Fruit fly (Drosophila melanogaster): Measurements from ENCODE around the gene CG13884.
A peak's percentile ranks its signal among the peaks of the same experiment; 100 is the strongest.

Gene CG13884

DNA sequence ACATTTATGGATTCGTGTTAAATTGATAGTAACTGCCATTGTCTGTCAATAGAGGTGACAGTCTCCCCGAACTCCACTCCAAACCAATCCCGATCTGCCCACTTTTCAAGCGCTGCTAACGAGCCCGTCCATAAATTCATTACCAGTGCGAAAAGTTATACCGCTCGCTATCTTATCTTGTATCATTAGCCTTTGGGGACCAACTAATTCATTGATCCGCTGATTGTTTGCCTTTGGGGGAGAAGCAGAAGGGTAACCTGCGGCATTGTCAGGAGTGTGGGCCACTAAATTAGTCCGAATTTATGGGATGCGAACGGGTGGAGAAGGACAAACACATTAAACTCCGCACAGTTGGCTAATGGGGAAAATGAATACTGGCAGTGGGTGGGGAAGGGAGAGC lies 29.1 kb downstream of the CG13884 start:
- no peak for TF ChIP-seq CG17801 (GFP tag; optimal IDR thresholded peaks at IDR 0.05; ENCODE audit: partially characterized antibody)

- no peak for TF ChIP-seq CG17801 (GFP tag; optimal IDR thresholded peaks at IDR 0.05; ENCODE audit: partially characterized antibody)
Measured at dm6 chr3L:331842-332802, 34.1 kb downstream of the CG13884 start, which contains the start of gene mthl9. mthl9 (minus strand) TSS chr3L:332309.

DNA sequence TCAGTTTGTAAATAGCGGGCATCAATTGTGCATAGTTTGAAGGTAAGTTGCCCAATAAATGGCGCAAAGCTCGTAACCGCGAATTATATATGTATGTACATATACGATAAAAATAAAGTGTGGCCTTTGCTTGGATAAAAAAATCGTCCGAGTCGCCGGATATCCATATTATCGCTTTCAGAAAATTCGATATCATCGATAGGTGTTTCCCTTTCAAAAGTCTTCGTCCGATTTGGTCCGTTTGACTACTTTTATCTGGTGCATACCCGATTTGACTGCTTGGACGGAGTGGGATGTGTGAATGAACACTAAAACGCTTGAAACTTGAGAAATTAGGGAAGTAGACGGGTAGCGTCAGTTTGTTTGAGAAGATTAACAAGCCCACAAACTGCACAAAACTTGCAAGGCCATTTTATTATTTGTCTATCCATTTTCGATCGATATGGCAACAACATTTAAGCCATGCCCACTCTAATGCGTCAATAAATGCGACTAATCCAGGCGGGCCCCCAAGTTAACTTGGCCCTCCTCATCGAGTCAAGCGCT lies 37.0 kb downstream of the CG13884 start:
- no peak for TF ChIP-seq CG17801 (GFP tag; optimal IDR thresholded peaks at IDR 0.05; ENCODE audit: partially characterized antibody)

dm6 chr3L:327833-328232 lies 38.4 kb downstream of the CG13884 start, which contains the start of the genes Atac3 and Ptpmeg:
Atac3 (minus strand) TSS chr3L:327992.
Ptpmeg (plus strand) TSS chr3L:328097.
- no peak for TF ChIP-seq CG17801 (GFP tag; optimal IDR thresholded peaks at IDR 0.05; ENCODE audit: partially characterized antibody)

- no peak for TF ChIP-seq CG17801 (GFP tag; optimal IDR thresholded peaks at IDR 0.05; ENCODE audit: partially characterized antibody)
Measured at dm6 chr3L:324486-324885, 41.8 kb downstream of the CG13884 start, which contains the start of gene CG32344. CG32344 (minus strand) TSS chr3L:324720.

DNA sequence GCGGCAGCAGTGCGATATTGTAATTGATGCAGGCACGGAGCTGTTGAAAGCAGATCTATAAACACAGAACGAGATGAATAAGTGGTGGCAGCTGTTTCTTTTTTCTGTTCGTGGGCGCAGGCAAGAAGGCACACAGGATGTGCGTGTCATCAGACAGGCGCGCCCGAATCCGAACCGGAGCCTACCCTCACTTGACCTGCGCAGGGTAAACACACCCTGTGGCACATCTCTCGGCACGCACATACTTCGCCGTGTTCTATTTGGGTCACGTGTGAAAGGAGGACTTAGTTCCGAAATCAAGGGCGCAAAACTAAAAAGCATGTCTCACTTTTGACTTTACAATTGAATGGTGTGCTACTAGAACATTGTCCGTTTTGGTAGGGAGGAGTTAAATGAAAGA lies 44.7 kb downstream of the CG13884 start:
- no peak for TF ChIP-seq CG17801 (GFP tag; optimal IDR thresholded peaks at IDR 0.05; ENCODE audit: partially characterized antibody)

dm6 chr3L:320798-321197 lies 45.4 kb downstream of the CG13884 start:
- TF ChIP-seq CG17801 (GFP tag; optimal IDR thresholded peaks at IDR 0.05; ENCODE audit: partially characterized antibody), result no peak

- no peak for TF ChIP-seq CG17801 (GFP tag; optimal IDR thresholded peaks at IDR 0.05; ENCODE audit: partially characterized antibody)
Measured at dm6 chr3L:320010-320337, 46.3 kb downstream of the CG13884 start.

- TF ChIP-seq CG17801 (GFP tag; optimal IDR thresholded peaks at IDR 0.05; ENCODE audit: partially characterized antibody), result peak; percentile 70
Measured at dm6 chr3L:319145-320009, 46.9 kb downstream of the CG13884 start, which contains the start of gene fwd. fwd (minus strand) TSS chr3L:319884.

DNA sequence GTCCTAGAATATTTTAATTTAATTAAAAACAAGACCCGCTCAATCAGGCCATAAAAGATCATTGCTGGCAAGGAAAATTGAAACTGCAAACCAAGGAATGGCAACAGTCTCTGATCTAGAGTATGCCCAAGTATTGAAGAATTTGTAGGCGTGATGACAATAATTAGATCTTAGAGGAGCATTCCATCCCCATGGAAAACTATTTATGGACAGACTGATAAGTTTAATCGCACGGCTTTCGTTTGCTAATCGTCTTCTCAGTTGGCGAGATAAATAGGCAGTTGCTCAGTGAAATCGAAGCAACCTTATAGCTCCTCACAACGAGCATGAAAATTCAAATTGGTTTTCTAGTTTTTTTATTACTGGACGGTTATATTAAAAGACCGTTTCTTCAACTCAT lies 49.5 kb downstream of the CG13884 start, which contains the start of gene ddbt:
Gene ddbt (plus strand): TSS at position 301 of the 400 bp plus-strand sequence.
- TF ChIP-seq CG17801 (GFP tag; optimal IDR thresholded peaks at IDR 0.05; ENCODE audit: partially characterized antibody), result no peak
